Worm (Caenorhabditis elegans) whole organism, L3 larva: ENCODE data around the gene F17C8.9.

Experiments used
- R02D3.7 ChIP-seq: fragments of 150-350 bp; optimal IDR thresholded peaks from 2 replicates; lab custom pipeline; 2014; ENCODE audit warnings: missing biosample characterization, missing genetic modification characterization
- aly-2 ChIP-seq: fragments of 150-350 bp; optimal IDR thresholded peaks from 2 replicates; lab custom pipeline; 2014; ENCODE audit warnings: missing biosample characterization, missing genetic modification characterization
- ama-1 ChIP-seq: fragments of 150-350 bp; optimal IDR thresholded peaks from 2 replicates; lab custom pipeline; 2018
- ceh-16 ChIP-seq: sonication (generic microtip); optimal IDR thresholded peaks from 2 replicates; lab custom pipeline; 2017; ENCODE audit warnings: missing biosample characterization, missing genetic modification characterization
- ceh-28 ChIP-seq: fragments of 150-350 bp; optimal IDR thresholded peaks from 2 replicates; lab custom pipeline; 2014; ENCODE audit warnings: missing biosample characterization, missing genetic modification reagents, missing genetic modification characterization
- ceh-82 ChIP-seq: fragments of 150-350 bp; optimal IDR thresholded peaks from 2 replicates; lab custom pipeline; 2014; ENCODE audit warnings: missing biosample characterization, missing genetic modification characterization
- daf-12 ChIP-seq: fragments of 150-350 bp; optimal IDR thresholded peaks from 2 replicates; lab custom pipeline; 2014; ENCODE audit warnings: missing biosample characterization, missing genetic modification reagents, missing genetic modification characterization
- egl-27 ChIP-seq: sonication (generic microtip); optimal IDR thresholded peaks from 4 replicates; lab custom pipeline; 2017; ENCODE audit warnings: missing biosample characterization, missing genetic modification reagents, missing genetic modification characterization
- egl-5 ChIP-seq: fragments of 150-350 bp; optimal IDR thresholded peaks from 2 replicates; lab custom pipeline; 2017; ENCODE audit warnings: missing biosample characterization, missing genetic modification reagents, missing genetic modification characterization, inconsistent platforms
- elt-1 ChIP-seq: fragments of 150-350 bp; optimal IDR thresholded peaks from 2 replicates; lab custom pipeline; 2014; ENCODE audit warnings: missing biosample characterization, missing genetic modification characterization
- fkh-10 ChIP-seq: sonication (generic microtip); optimal IDR thresholded peaks from 2 replicates; lab custom pipeline; 2017; ENCODE audit warnings: missing biosample characterization, missing genetic modification reagents, missing genetic modification characterization
- fkh-2 ChIP-seq: fragments of 150-350 bp; optimal IDR thresholded peaks from 2 replicates; lab custom pipeline; 2014; ENCODE audit warnings: missing biosample characterization, missing genetic modification reagents, missing genetic modification characterization
- fos-1 ChIP-seq: fragments of 150-350 bp; optimal IDR thresholded peaks from 2 replicates; lab custom pipeline; 2014; ENCODE audit warnings: missing biosample characterization, missing genetic modification characterization
- hmg-11 ChIP-seq: sonication (generic microtip); optimal IDR thresholded peaks from 2 replicates; lab custom pipeline; 2016; ENCODE audit warnings: missing genetic modification characterization, missing compliant biosample characterization
- jun-1 ChIP-seq: fragments of 150-350 bp; optimal IDR thresholded peaks from 2 replicates; lab custom pipeline; 2014; ENCODE audit warnings: missing biosample characterization, missing genetic modification reagents, missing genetic modification characterization
- lin-15B ChIP-seq: fragments of 150-350 bp; optimal IDR thresholded peaks from 2 replicates; lab custom pipeline; 2014; ENCODE audit warnings: missing biosample characterization, missing genetic modification characterization
- lin-39 ChIP-seq: fragments of 150-350 bp; optimal IDR thresholded peaks from 2 replicates; lab custom pipeline; 2018; ENCODE audit warnings: missing biosample characterization, missing genetic modification reagents, missing genetic modification characterization
- lsy-12 ChIP-seq: sonication (generic microtip); optimal IDR thresholded peaks from 2 replicates; lab custom pipeline; 2016; ENCODE audit warnings: mild to moderate bottlenecking, missing genetic modification characterization, missing compliant biosample characterization
- mdl-1 ChIP-seq: fragments of 150-350 bp; optimal IDR thresholded peaks from 2 replicates; lab custom pipeline; 2014; ENCODE audit warnings: missing biosample characterization, missing genetic modification characterization
- mml-1 ChIP-seq: fragments of 150-350 bp; sonication (generic microtip); optimal IDR thresholded peaks from 3 replicates; lab custom pipeline; 2014; ENCODE audit warnings: missing biosample characterization, missing genetic modification characterization
- nfya-1 ChIP-seq: sonication (generic microtip); optimal IDR thresholded peaks from 2 replicates; lab custom pipeline; 2017; ENCODE audit warnings: missing genetic modification characterization, mild to moderate bottlenecking, missing compliant biosample characterization, antibody characterized with exemption, moderate library complexity; ENCODE audit not compliant: insufficient read depth
- nhr-11 ChIP-seq: fragments of 150-350 bp; optimal IDR thresholded peaks from 2 replicates; lab custom pipeline; 2014; ENCODE audit warnings: missing biosample characterization, missing genetic modification characterization
- nhr-23 ChIP-seq: fragments of 150-350 bp; optimal IDR thresholded peaks from 2 replicates; lab custom pipeline; 2014; ENCODE audit warnings: missing biosample characterization, missing genetic modification reagents, missing genetic modification characterization
- nhr-237 ChIP-seq: fragments of 150-350 bp; optimal IDR thresholded peaks from 2 replicates; lab custom pipeline; 2014; ENCODE audit warnings: missing biosample characterization, missing genetic modification characterization
- nhr-43 ChIP-seq: sonication (generic microtip); optimal IDR thresholded peaks from 2 replicates; lab custom pipeline; 2016; ENCODE audit warnings: mild to moderate bottlenecking, missing genetic modification characterization, missing compliant biosample characterization; ENCODE audit not compliant: poor library complexity, severe bottlenecking
- nhr-77 ChIP-seq: fragments of 150-350 bp; optimal IDR thresholded peaks from 2 replicates; lab custom pipeline; 2014; ENCODE audit warnings: missing biosample characterization, missing genetic modification characterization
- pha-4 ChIP-seq: fragments of 150-350 bp; optimal IDR thresholded peaks from 2 replicates; lab custom pipeline; 2014; ENCODE audit warnings: missing biosample characterization, missing genetic modification reagents, missing genetic modification characterization
- pqm-1 ChIP-seq: fragments of 150-350 bp; optimal IDR thresholded peaks from 2 replicates; lab custom pipeline; 2017; ENCODE audit warnings: missing biosample characterization, missing genetic modification characterization, inconsistent platforms
- sea-2 ChIP-seq: fragments of 150-350 bp; sonication (generic microtip); optimal IDR thresholded peaks from 4 replicates; lab custom pipeline; 2014; ENCODE audit warnings: missing biosample characterization, missing genetic modification reagents, missing genetic modification characterization
- snpc-4 ChIP-seq: fragments of 150-350 bp; optimal IDR thresholded peaks from 2 replicates; lab custom pipeline; 2014; ENCODE audit warnings: missing biosample characterization, missing genetic modification characterization
- tbx-2 ChIP-seq: sonication (generic microtip); optimal IDR thresholded peaks from 2 replicates; lab custom pipeline; 2016; ENCODE audit warnings: mild to moderate bottlenecking, missing genetic modification characterization, missing compliant biosample characterization
- unc-62 ChIP-seq: fragments of 150-350 bp; sonication (generic microtip); optimal IDR thresholded peaks from 4 replicates; lab custom pipeline; 2014; ENCODE audit warnings: missing biosample characterization, missing genetic modification reagents, missing genetic modification characterization
- ztf-4 ChIP-seq: fragments of 150-350 bp; optimal IDR thresholded peaks from 2 replicates; lab custom pipeline; 2014; ENCODE audit warnings: missing biosample characterization, missing genetic modification characterization

F17C8.9 gene

ce11 chrIII:4720620-4721227 lies 13.4 kb upstream of the F17C8.9 start, which contains the start of gene emb-5 (continued):
- TF ChIP-seq fos-1 (no peak), mdl-1 (tag; lab: Kevin White, UChicago) (no peak), pha-4 (tag; lab: Kevin White, UChicago) (no peak), unc-62 (GFP tag; lab: Kevin White, UChicago) (no peak), ceh-16 (tag; lab: Kevin White, UChicago) (no peak)

DNA sequence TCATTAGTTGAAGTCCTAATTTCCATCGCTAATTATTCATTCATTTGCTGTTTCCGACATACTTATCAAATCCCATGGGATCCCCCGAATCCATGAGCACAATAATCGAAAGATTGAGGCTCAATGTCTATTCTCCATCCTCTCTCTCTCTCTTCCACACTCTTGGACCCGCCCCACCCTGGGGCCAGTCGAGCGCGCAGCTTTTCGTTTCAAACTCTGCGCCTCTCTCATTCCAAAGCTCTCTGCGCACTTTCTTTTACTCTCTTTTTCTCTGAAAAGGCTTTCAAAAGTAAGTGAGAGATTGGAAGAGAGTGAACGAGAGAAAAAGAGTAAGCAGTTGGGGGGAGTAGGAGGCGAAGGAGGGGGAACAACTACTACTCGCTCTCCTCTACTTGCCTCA lies 12.4 kb upstream of the F17C8.9 start, which contains the start of gene acy-1:
acy-1 (plus strand) TSS at position 346 of the 400 bp plus-strand sequence.
- TF ChIP-seq nhr-23 (tag; lab: Kevin White, UChicago) (peak; percentile 48), daf-12 (tag; lab: Kevin White, UChicago) (no peak), jun-1 (tag; lab: Kevin White, UChicago) (no peak), unc-62 (GFP tag; lab: Kevin White, UChicago) (peak; percentile 7), nhr-11 (tag; lab: Kevin White, UChicago) (peak; percentile 59), egl-27 (tag; lab: Kevin White, UChicago) (no peak), lin-39 (peak; percentile 91), egl-5 (peak; percentile 91), lin-15B (peak; percentile 79), tbx-2 (tag; lab: Kevin White, UChicago) (peak; percentile 21), fkh-10 (GFP tag; lab: Kevin White, UChicago) (peak; percentile 23), R02D3.7 (tag; lab: Kevin White, UChicago) (peak; percentile 8), hmg-11 (tag; lab: Kevin White, UChicago) (peak; percentile 93), elt-1 (tag; lab: Kevin White, UChicago) (peak; percentile 46), ceh-28 (peak; percentile 1), fos-1 (no peak), snpc-4 (peak; percentile 51), nfya-1 (tag; lab: Kevin White, UChicago) (peak; percentile 93), pqm-1 (tag; lab: Kevin White, UChicago) (no peak), pha-4 (tag; lab: Kevin White, UChicago) (peak; percentile 78)

DNA sequence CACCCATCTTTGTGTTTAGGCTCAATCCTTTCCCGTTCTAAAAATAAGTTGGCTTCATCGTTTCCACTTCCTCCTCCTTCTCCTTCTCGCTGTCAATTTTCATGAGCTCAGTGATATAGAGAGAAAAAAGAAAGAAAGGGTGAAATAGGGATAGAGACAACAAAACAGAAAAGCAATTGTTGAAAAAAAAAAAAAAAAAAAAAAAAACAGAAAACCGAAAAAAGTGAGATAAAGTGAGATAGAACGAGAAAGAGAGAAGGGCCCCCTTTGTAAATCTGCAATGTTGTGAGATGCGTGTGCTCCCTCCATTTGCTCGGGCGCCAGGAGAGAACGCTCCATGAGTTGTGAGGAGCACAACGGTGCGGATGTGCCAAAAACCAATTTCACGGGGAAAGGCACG lies 10.2 kb upstream of the F17C8.9 start:
- TF ChIP-seq fkh-10 (GFP tag; lab: Kevin White, UChicago) (peak; percentile 24), ztf-4 (no peak), lin-39 (peak; percentile 6), nhr-237 (tag; lab: Kevin White, UChicago) (no peak), nhr-23 (tag; lab: Kevin White, UChicago) (no peak), ceh-82 (tag; lab: Kevin White, UChicago) (no peak), nhr-77 (tag; lab: Kevin White, UChicago) (no peak), sea-2 (GFP tag; lab: Kevin White, UChicago) (no peak), lsy-12 (tag; lab: Kevin White, UChicago) (no peak), egl-27 (tag; lab: Kevin White, UChicago) (no peak), unc-62 (GFP tag; lab: Kevin White, UChicago) (no peak), aly-2 (tag; lab: Kevin White, UChicago) (no peak), mml-1 (tag; lab: Kevin White, UChicago) (no peak), pqm-1 (tag; lab: Kevin White, UChicago) (no peak), fos-1 (no peak), ama-1 (no peak), nfya-1 (tag; lab: Kevin White, UChicago) (peak; percentile 50), nhr-43 (tag; lab: Kevin White, UChicago) (no peak), tbx-2 (tag; lab: Kevin White, UChicago) (no peak), ceh-16 (tag; lab: Kevin White, UChicago) (no peak), mdl-1 (tag; lab: Kevin White, UChicago) (no peak), egl-5 (peak; percentile 33), elt-1 (tag; lab: Kevin White, UChicago) (no peak), fkh-2 (no peak)

DNA sequence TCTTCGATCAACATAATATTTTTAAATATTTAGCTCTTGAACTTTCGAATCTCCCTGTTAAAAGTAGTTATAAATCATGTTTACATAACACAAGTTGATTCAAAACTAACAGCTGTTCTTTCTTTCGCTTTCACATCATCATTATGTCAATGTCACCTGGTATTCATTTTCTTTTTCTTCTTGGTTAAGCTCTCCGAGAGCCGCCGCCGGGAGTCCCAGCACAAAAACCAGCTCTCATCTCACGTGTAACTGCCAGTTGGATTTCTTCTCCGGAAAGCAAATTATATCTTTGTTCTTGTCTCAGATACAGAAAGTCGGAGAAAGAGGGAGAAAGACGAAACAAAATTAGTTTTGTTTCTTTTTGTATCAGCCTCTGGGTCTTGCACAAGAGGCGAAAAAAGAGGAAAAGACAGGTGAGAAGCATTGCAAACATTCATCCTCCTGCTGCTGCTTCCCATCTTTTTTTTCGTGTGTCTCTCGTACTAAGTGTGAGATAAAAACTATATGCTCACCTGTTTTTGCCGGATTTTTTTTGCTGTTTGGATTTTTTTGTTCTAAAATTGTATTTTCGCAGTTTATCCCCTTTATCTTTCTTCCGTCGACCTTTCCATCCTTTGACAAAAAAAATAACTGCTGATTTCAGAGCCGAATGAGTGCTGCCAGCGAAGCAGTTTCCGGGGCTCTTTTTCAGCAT lies 2.7 kb upstream of the F17C8.9 start, which contains the start of gene F17C8.3:
F17C8.3 (plus strand) TSS at position 644 of the 694 bp plus-strand sequence.
- TF ChIP-seq nfya-1 (tag; lab: Kevin White, UChicago) (peak; percentile 48), mdl-1 (tag; lab: Kevin White, UChicago) (peak; percentile 10), ztf-4 (no peak)
